Worm (Caenorhabditis elegans): Measurements from ENCODE around the gene dhs-21.

DNA sequence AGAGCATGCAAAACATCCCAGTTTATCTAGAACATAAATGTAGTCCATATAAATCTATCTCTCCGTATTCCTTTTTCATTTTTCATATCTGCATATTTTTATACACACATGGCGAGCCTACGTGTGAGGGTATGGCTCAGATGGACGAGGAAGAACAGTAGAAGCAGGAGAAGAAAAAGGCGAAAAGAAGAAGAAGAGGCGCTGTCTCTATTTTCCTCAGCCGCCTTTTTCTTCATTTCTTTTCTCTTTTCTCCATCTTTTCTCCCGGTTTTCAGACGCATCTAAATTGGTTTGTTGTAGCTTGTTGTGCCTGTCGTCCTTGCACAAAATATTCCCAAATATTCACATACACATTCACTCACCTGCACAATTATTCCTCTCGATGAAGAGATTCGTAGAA, 37.5 kb downstream of the dhs-21 start, which contains the start of gene K10C8.4:
- TF ChIP-seq ceh-22 (tag; optimal IDR thresholded peaks at IDR 0.05) (no peak), che-1 (tag; optimal IDR thresholded peaks at IDR 0.05) (no peak), pqm-1 (tag; optimal IDR thresholded peaks at IDR 0.05) (no peak), F13H6.1 (tag; optimal IDR thresholded peaks at IDR 0.05) (no peak), pha-4 (tag; optimal IDR thresholded peaks at IDR 0.05) (no peak)

Measured in whole organism, late embryonic.